Worm (Caenorhabditis elegans): ENCODE measurements around the gene sma-3.
A peak's percentile ranks its signal among the peaks of the same experiment; 100 is the strongest.

The sma-3 gene

ce11 chrIII:6895166-6895565 lies 31.4 kb upstream of the sma-3 start:
- TF ChIP-seq lin-13 (GFP tag; optimal IDR thresholded peaks at IDR 0.05): peak; percentile 14
- no peak for TF ChIP-seq R02D3.7 (tag; optimal IDR thresholded peaks at IDR 0.05)
- peak; percentile 56 for TF ChIP-seq nhr-25 (tag; optimal IDR thresholded peaks at IDR 0.05)
- TF ChIP-seq nhr-21 (tag; optimal IDR thresholded peaks at IDR 0.05): peak; percentile 82
- peak; percentile 17 to 82 for TF ChIP-seq lsy-2 (tag; optimal IDR thresholded peaks at IDR 0.05)
- peak; percentile 76 for TF ChIP-seq crh-2 (tag; optimal IDR thresholded peaks at IDR 0.05)
- peak; percentile 82 for TF ChIP-seq F13H6.1 (tag; optimal IDR thresholded peaks at IDR 0.05)
- TF ChIP-seq sma-9 (GFP tag; optimal IDR thresholded peaks at IDR 0.05): peak; percentile 88
- no peak for TF ChIP-seq sma-9 (tag; optimal IDR thresholded peaks at IDR 0.05)
- TF ChIP-seq mbf-1 (tag; optimal IDR thresholded peaks at IDR 0.05): no peak
- TF ChIP-seq egl-27 (tag; optimal IDR thresholded peaks at IDR 0.05): peak; percentile 75
- TF ChIP-seq nhr-129 (tag; optimal IDR thresholded peaks at IDR 0.05): peak; percentile 83
- TF ChIP-seq sma-3 (GFP tag; optimal IDR thresholded peaks at IDR 0.05): peak; percentile 68
- no peak for TF ChIP-seq nhr-12 (tag; optimal IDR thresholded peaks at IDR 0.05)
- TF ChIP-seq elt-3 (tag; optimal IDR thresholded peaks at IDR 0.05): no peak
- peak; percentile 83 for TF ChIP-seq fos-1 (tag; optimal IDR thresholded peaks at IDR 0.05)
- TF ChIP-seq skn-1 (tag; optimal IDR thresholded peaks at IDR 0.05): no peak
- TF ChIP-seq unc-39 (tag; optimal IDR thresholded peaks at IDR 0.05): no peak
- peak; percentile 70 for TF ChIP-seq C34F6.9 (tag; optimal IDR thresholded peaks at IDR 0.05)
- no peak for TF ChIP-seq lin-39 (tag; optimal IDR thresholded peaks at IDR 0.05)
- peak; percentile 62 for TF ChIP-seq gmeb-1 (tag; optimal IDR thresholded peaks at IDR 0.05)
- peak; percentile 67 for TF ChIP-seq nhr-6 (tag; optimal IDR thresholded peaks at IDR 0.05)
- peak; percentile 9 for TF ChIP-seq ama-1 (optimal IDR thresholded peaks at IDR 0.05)
- peak; percentile 8 for TF ChIP-seq sem-4 (tag; optimal IDR thresholded peaks at IDR 0.05)
- TF ChIP-seq blmp-1 (tag; optimal IDR thresholded peaks at IDR 0.05; ENCODE audit: insufficient read depth): peak; percentile 32

- TF ChIP-seq C34F6.9 (tag; optimal IDR thresholded peaks at IDR 0.05): no peak
- no peak for TF ChIP-seq aly-2 (tag; optimal IDR thresholded peaks at IDR 0.05)
- no peak for TF ChIP-seq skn-1 (tag; optimal IDR thresholded peaks at IDR 0.05)
- TF ChIP-seq alr-1 (tag; optimal IDR thresholded peaks at IDR 0.05): no peak
- no peak for TF ChIP-seq unc-39 (tag; optimal IDR thresholded peaks at IDR 0.05)
- no peak for TF ChIP-seq unc-62 (GFP tag; optimal IDR thresholded peaks at IDR 0.05)
- no peak for TF ChIP-seq sem-4 (tag; optimal IDR thresholded peaks at IDR 0.05)
- TF ChIP-seq Y55F3AM.14 (GFP tag; optimal IDR thresholded peaks at IDR 0.05): no peak
- TF ChIP-seq nhr-237 (tag; optimal IDR thresholded peaks at IDR 0.05): no peak
- no peak for TF ChIP-seq sma-3 (GFP tag; optimal IDR thresholded peaks at IDR 0.05)
- no peak for TF ChIP-seq lin-11 (tag; optimal IDR thresholded peaks at IDR 0.05)
- no peak for TF ChIP-seq R02D3.7 (tag; optimal IDR thresholded peaks at IDR 0.05)
- no peak for TF ChIP-seq nhr-23 (tag; optimal IDR thresholded peaks at IDR 0.05)
- no peak for TF ChIP-seq egl-27 (tag; optimal IDR thresholded peaks at IDR 0.05)
- no peak for TF ChIP-seq unc-55 (GFP tag; optimal IDR thresholded peaks at IDR 0.05)
- no peak for TF ChIP-seq F13H6.1 (tag; optimal IDR thresholded peaks at IDR 0.05)
- no peak for TF ChIP-seq zag-1 (tag; optimal IDR thresholded peaks at IDR 0.05)
- no peak for TF ChIP-seq elt-1 (tag; optimal IDR thresholded peaks at IDR 0.05)
Observed at ce11 chrIII:6891560-6891959, 27.8 kb upstream of the sma-3 start, which contains the start of gene K04C2.5. TSS of gene K04C2.5 (minus strand) at chrIII:6891660.

ce11 chrIII:6888999-6889824 lies 25.4 kb upstream of the sma-3 start, which contains the start of the genes brd-1 and K04C2.2:
TSS of gene brd-1 (minus strand) at chrIII:6889504.
TSS of gene K04C2.2 (plus strand) at chrIII:6889774.
- TF ChIP-seq Y55F3AM.14 (GFP tag; optimal IDR thresholded peaks at IDR 0.05) (no peak), elt-1 (tag; optimal IDR thresholded peaks at IDR 0.05) (no peak), nhr-237 (tag; optimal IDR thresholded peaks at IDR 0.05) (no peak), ztf-1 (GFP tag; conservative IDR thresholded peaks at IDR 0.05) (no peak), nhr-23 (tag; optimal IDR thresholded peaks at IDR 0.05) (no peak), unc-55 (GFP tag; optimal IDR thresholded peaks at IDR 0.05) (peak; percentile 30), skn-1 (tag; optimal IDR thresholded peaks at IDR 0.05) (no peak), unc-39 (tag; optimal IDR thresholded peaks at IDR 0.05) (no peak), nhr-77 (tag; optimal IDR thresholded peaks at IDR 0.05) (no peak), gmeb-1 (tag; optimal IDR thresholded peaks at IDR 0.05) (peak; percentile 55), lsy-2 (tag; optimal IDR thresholded peaks at IDR 0.05) (peak in 1 of 2 experiments; percentile 56), sma-9 (GFP tag; optimal IDR thresholded peaks at IDR 0.05) (no peak), sma-9 (tag; optimal IDR thresholded peaks at IDR 0.05) (no peak), ztf-4 (tag; optimal IDR thresholded peaks at IDR 0.05) (no peak), nhr-6 (tag; optimal IDR thresholded peaks at IDR 0.05) (no peak), nhr-129 (tag; optimal IDR thresholded peaks at IDR 0.05) (no peak), C34F6.9 (tag; optimal IDR thresholded peaks at IDR 0.05) (no peak), unc-62 (GFP tag; optimal IDR thresholded peaks at IDR 0.05) (no peak)

Data from whole organism, L2 larva.